Worm (Caenorhabditis elegans) whole organism, L1 larva: ENCODE results near the gene C04C11.1.
A peak's percentile ranks its signal among the peaks of the same experiment; 100 is the strongest.

Source experiments
- C04F5.9 ChIP-seq: sonication (generic microtip); optimal IDR thresholded peaks from 2 replicates; lab custom pipeline; 2016; ENCODE audit warnings: missing genetic modification characterization, missing compliant biosample characterization
- C16A3.4 ChIP-seq: fragments of 150-350 bp; optimal IDR thresholded peaks from 2 replicates; lab custom pipeline; 2014; ENCODE audit warnings: missing biosample characterization, missing genetic modification characterization
- aha-1 ChIP-seq: fragments of 150-350 bp; optimal IDR thresholded peaks from 2 replicates; lab custom pipeline; 2014; ENCODE audit warnings: missing biosample characterization, missing genetic modification characterization
- alr-1 ChIP-seq: fragments of 200-800 bp; sonication (Bioruptor generic); optimal IDR thresholded peaks from 2 replicates; lab custom pipeline; 2018; ENCODE audit warnings: borderline replicate concordance, mild to moderate bottlenecking, missing genetic modification characterization, missing compliant biosample characterization
- aly-2 ChIP-seq: fragments of 150-350 bp; optimal IDR thresholded peaks from 2 replicates; lab custom pipeline; 2014; ENCODE audit warnings: missing biosample characterization, missing genetic modification characterization
- ama-1 ChIP-seq: fragments of 150-350 bp; optimal IDR thresholded peaks from 2 replicates; lab custom pipeline; 2014
- ceh-8 ChIP-seq: fragments of 200-800 bp; sonication (Bioruptor generic); optimal IDR thresholded peaks from 2 replicates; lab custom pipeline; 2018; ENCODE audit warnings: mild to moderate bottlenecking, missing genetic modification characterization, moderate library complexity, missing compliant biosample characterization
- ceh-82 ChIP-seq, 3 experiments: fragments of 150-350 bp in 1 of 3; sonication (generic microtip) in 2 of 3; optimal IDR thresholded peaks; 2 replicates each; lab custom pipeline; 2014 to 2017; ENCODE audit warnings: missing biosample characterization in 3 of 3, missing genetic modification characterization in 3 of 3
- ceh-90 ChIP-seq: sonication (generic microtip); optimal IDR thresholded peaks from 2 replicates; lab custom pipeline; 2016; ENCODE audit warnings: missing genetic modification characterization, missing compliant biosample characterization
- efl-3 ChIP-seq: fragments of 200-800 bp; sonication (Bioruptor generic); optimal IDR thresholded peaks from 2 replicates; lab custom pipeline; 2018; ENCODE audit warnings: mild to moderate bottlenecking, missing genetic modification characterization, missing compliant biosample characterization
- elt-2 ChIP-seq: sonication (generic microtip); optimal IDR thresholded peaks from 2 replicates; lab custom pipeline; 2016; ENCODE audit warnings: missing genetic modification characterization, mild to moderate bottlenecking, inconsistent platforms, missing compliant biosample characterization, missing genetic modification reagents
- elt-3 ChIP-seq, 6 experiments: fragments of 150-350 bp in 1 of 6; sonication (generic microtip); optimal IDR thresholded peaks; 2 replicates each; lab custom pipeline; 2017 to 2018; ENCODE audit warnings: missing biosample characterization in 6 of 6, missing genetic modification characterization in 6 of 6, inconsistent platforms in 1 of 6
- ets-5 ChIP-seq: fragments of 200-800 bp; sonication (Bioruptor generic); IDR thresholded peaks from 2 replicates; pipeline ENCODE4 v1.3.6; 2022; ENCODE audit warnings: missing genetic modification characterization, missing compliant biosample characterization
- fkh-4 ChIP-seq: sonication (generic microtip); optimal IDR thresholded peaks from 2 replicates; lab custom pipeline; 2016; ENCODE audit warnings: missing compliant biosample characterization, missing genetic modification characterization, borderline replicate concordance
- fos-1 ChIP-seq: fragments of 150-350 bp; optimal IDR thresholded peaks from 2 replicates; lab custom pipeline; 2014; ENCODE audit warnings: missing biosample characterization, missing genetic modification characterization
- grh-1 ChIP-seq: fragments of 200-800 bp; sonication (Bioruptor generic); IDR thresholded peaks from 2 replicates; pipeline ENCODE4 v1.3.6; 2022; ENCODE audit warnings: missing genetic modification reagents, missing genetic modification characterization, missing compliant biosample characterization
- hlh-17 ChIP-seq: fragments of 200-800 bp; sonication (Bioruptor generic); optimal IDR thresholded peaks from 2 replicates; lab custom pipeline; 2018; ENCODE audit warnings: missing genetic modification characterization, mild to moderate bottlenecking, missing compliant biosample characterization, moderate library complexity, borderline replicate concordance
- hlh-4 ChIP-seq: sonication (generic microtip); optimal IDR thresholded peaks from 2 replicates; lab custom pipeline; 2016; ENCODE audit warnings: mild to moderate bottlenecking, missing genetic modification characterization, missing compliant biosample characterization
- hpl-2 ChIP-seq: fragments of 150-350 bp; optimal IDR thresholded peaks from 2 replicates; lab custom pipeline; 2014; ENCODE audit warnings: missing biosample characterization, missing genetic modification reagents, missing genetic modification characterization
- lin-14 ChIP-seq: fragments of 200-800 bp; sonication (Bioruptor generic); optimal IDR thresholded peaks from 2 replicates; lab custom pipeline; 2018; ENCODE audit warnings: mild to moderate bottlenecking, missing genetic modification characterization, moderate library complexity, missing compliant biosample characterization
- lin-15B ChIP-seq: fragments of 150-350 bp; sonication (generic microtip); optimal IDR thresholded peaks from 3 replicates; lab custom pipeline; 2014; ENCODE audit warnings: missing biosample characterization, missing genetic modification characterization
- lsy-2 ChIP-seq, 2 experiments: fragments of 150-350 bp; optimal IDR thresholded peaks; 2 replicates each; lab custom pipeline; 2014; ENCODE audit warnings: missing biosample characterization in 2 of 2, missing genetic modification characterization in 2 of 2
- mab-9 ChIP-seq: fragments of 200-800 bp; sonication (Bioruptor generic); IDR thresholded peaks from 2 replicates; pipeline ENCODE4 v1.3.6; 2022; ENCODE audit warnings: missing genetic modification reagents, missing genetic modification characterization, missing compliant biosample characterization
- mep-1 ChIP-seq: fragments of 150-350 bp; optimal IDR thresholded peaks from 2 replicates; lab custom pipeline; 2014; ENCODE audit warnings: missing biosample characterization, missing genetic modification characterization
- nhr-19 ChIP-seq: fragments of 200-800 bp; sonication (Bioruptor generic); conservative IDR thresholded peaks from 2 replicates; pipeline ENCODE4 v1.3.6; 2022; ENCODE audit warnings: missing genetic modification characterization, missing compliant biosample characterization
- pag-3 ChIP-seq: sonication (generic microtip); optimal IDR thresholded peaks from 2 replicates; lab custom pipeline; 2017; ENCODE audit warnings: missing genetic modification characterization, mild to moderate bottlenecking, missing compliant biosample characterization, antibody characterized with exemption, borderline replicate concordance; ENCODE audit not compliant: insufficient read depth
- rnt-1 ChIP-seq: sonication (generic microtip); optimal IDR thresholded peaks from 2 replicates; lab custom pipeline; 2016; ENCODE audit warnings: mild to moderate bottlenecking, missing genetic modification characterization, moderate library complexity, missing compliant biosample characterization
- skn-1 ChIP-seq: fragments of 150-350 bp; optimal IDR thresholded peaks from 2 replicates; lab custom pipeline; 2014; ENCODE audit warnings: missing biosample characterization, missing genetic modification characterization
- snu-23 ChIP-seq: sonication (generic microtip); optimal IDR thresholded peaks from 2 replicates; lab custom pipeline; 2016; ENCODE audit warnings: missing genetic modification characterization, missing compliant biosample characterization
- sox-4 ChIP-seq: sonication (generic microtip); optimal IDR thresholded peaks from 2 replicates; lab custom pipeline; 2016; ENCODE audit warnings: missing genetic modification characterization, missing compliant biosample characterization
- sptf-1 ChIP-seq: fragments of 150-350 bp; optimal IDR thresholded peaks from 2 replicates; lab custom pipeline; 2014; ENCODE audit warnings: missing biosample characterization, missing genetic modification characterization
- sup-37 ChIP-seq: fragments of 200-800 bp; sonication (Bioruptor generic); optimal IDR thresholded peaks from 2 replicates; lab custom pipeline; 2018; ENCODE audit warnings: mild to moderate bottlenecking, missing genetic modification characterization, missing compliant biosample characterization
- tbx-2 ChIP-seq: sonication (generic microtip); optimal IDR thresholded peaks from 2 replicates; lab custom pipeline; 2016; ENCODE audit warnings: missing genetic modification characterization, missing compliant biosample characterization
- unc-130 ChIP-seq: fragments of 150-350 bp; optimal IDR thresholded peaks from 2 replicates; lab custom pipeline; 2017; ENCODE audit warnings: missing biosample characterization, missing genetic modification characterization, inconsistent platforms
- unc-30 ChIP-seq: sonication (generic microtip); optimal IDR thresholded peaks from 2 replicates; lab custom pipeline; 2017; ENCODE audit warnings: missing biosample characterization, missing genetic modification characterization
- unc-98 ChIP-seq: fragments of 200-800 bp; sonication (Bioruptor generic); IDR thresholded peaks from 2 replicates; pipeline ENCODE4 v1.3.6; 2022; ENCODE audit warnings: missing genetic modification characterization, missing compliant biosample characterization
- vab-15 ChIP-seq: sonication (generic microtip); optimal IDR thresholded peaks from 2 replicates; lab custom pipeline; 2017; ENCODE audit warnings: missing genotype, mild to moderate bottlenecking, missing genetic modification characterization, missing compliant biosample characterization
- zip-4 ChIP-seq: fragments of 200-800 bp; sonication (Bioruptor generic); optimal IDR thresholded peaks from 2 replicates; lab custom pipeline; 2018; ENCODE audit warnings: mild to moderate bottlenecking, missing genetic modification characterization, moderate library complexity, missing compliant biosample characterization
- ztf-11 ChIP-seq, 2 experiments: sonication (generic microtip); optimal IDR thresholded peaks; 2 replicates each; lab custom pipeline; 2016 to 2017; ENCODE audit warnings: missing genetic modification characterization in 2 of 2, missing biosample characterization in 1 of 2, missing compliant biosample characterization in 1 of 2

Gene C04C11.1

ce11 chrX:13977439-13978118, 42.8 kb upstream of the C04C11.1 start, which contains the start of gene F48F7.6 (continued):
- TF ChIP-seq mab-9 (GFP tag; lab: Robert Waterston, UW) = no peak
- TF ChIP-seq unc-98 (GFP tag; lab: Robert Waterston, UW) = no peak
- no peak for TF ChIP-seq elt-2 (tag; lab: Kevin White, UChicago)
- no peak for TF ChIP-seq fkh-4 (tag; lab: Kevin White, UChicago)
- TF ChIP-seq unc-30 (tag; lab: Kevin White, UChicago) = no peak
- TF ChIP-seq C04F5.9 (tag; lab: Kevin White, UChicago) = no peak
- no peak for TF ChIP-seq hpl-2 (GFP tag; lab: Kevin White, UChicago)
- no peak for TF ChIP-seq sptf-1 (tag; lab: Kevin White, UChicago)
- peak; percentile 59 for TF ChIP-seq snu-23 (GFP tag; lab: Kevin White, UChicago)
- no peak for TF ChIP-seq sox-4 (tag; lab: Kevin White, UChicago)
- TF ChIP-seq aha-1 (tag; lab: Kevin White, UChicago) = no peak
- peak; percentile 39 for TF ChIP-seq mep-1 (tag; lab: Kevin White, UChicago)
- peak in 1 of 2 experiments; percentile 62 for TF ChIP-seq lsy-2 (tag; optimal IDR thresholded peaks at IDR 0.05; lab: Kevin White, UChicago)
- peak; percentile 46 for TF ChIP-seq tbx-2
- TF ChIP-seq alr-1 = no peak
- no peak for TF ChIP-seq sup-37
- TF ChIP-seq efl-3 (GFP tag; lab: Kevin White, UChicago) = no peak
- TF ChIP-seq nhr-19 (GFP tag; lab: Robert Waterston, UW) = peak; percentile 22; the same call in 1 of the 2 replicates
- no peak for TF ChIP-seq hlh-4 (tag; lab: Kevin White, UChicago)
- TF ChIP-seq ztf-11 (tag; optimal IDR thresholded peaks at IDR 0.05; lab: Kevin White, UChicago) = no peak
- TF ChIP-seq pag-3 (tag; lab: Kevin White, UChicago) = no peak
- TF ChIP-seq elt-3 (tag; optimal IDR thresholded peaks at IDR 0.05; lab: Kevin White, UChicago) = peak in 1 of 6 experiments; percentile 11
- no peak for TF ChIP-seq vab-15 (tag; lab: Kevin White, UChicago)
- TF ChIP-seq skn-1 (tag; lab: Kevin White, UChicago) = peak; percentile 38

ce11 chrX:13980417-13980816, 40.0 kb upstream of the C04C11.1 start, which contains the start of gene arrd-24:
TSS of gene arrd-24 (minus strand) at chrX:13980517.
- TF ChIP-seq elt-2 (tag; lab: Kevin White, UChicago) = peak; percentile 46

DNA sequence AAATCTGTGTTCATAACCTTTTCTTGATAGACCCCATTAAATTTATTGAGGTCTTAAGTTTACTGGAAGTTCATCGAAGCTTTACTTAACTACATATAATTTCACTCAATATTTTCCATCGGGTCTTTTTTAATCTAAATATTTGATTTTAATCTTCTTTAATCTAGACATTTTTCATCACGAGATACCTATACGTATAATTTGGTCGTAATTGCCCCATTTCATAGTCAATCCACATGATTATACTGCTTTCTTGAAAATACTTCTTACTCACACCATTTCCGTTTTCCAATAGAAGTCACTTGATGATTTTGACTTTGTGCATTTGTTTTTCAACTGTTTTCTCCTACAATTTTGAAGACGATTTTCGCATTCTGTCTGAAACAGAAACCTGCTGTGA, 34.1 kb upstream of the C04C11.1 start, which contains the start of gene irld-24:
TSS of gene irld-24 (plus strand) at position 301 of the 400 bp plus-strand sequence.
- TF ChIP-seq hlh-17 (no peak), zip-4 (GFP tag; lab: Kevin White, UChicago) (no peak), ama-1 (lab: Kevin White, UChicago) (no peak), ceh-90 (tag; lab: Kevin White, UChicago) (no peak), aly-2 (tag; lab: Kevin White, UChicago) (no peak), fkh-4 (tag; lab: Kevin White, UChicago) (no peak), C04F5.9 (tag; lab: Kevin White, UChicago) (no peak), nhr-19 (GFP tag; lab: Robert Waterston, UW) (no peak), unc-130 (tag; lab: Kevin White, UChicago) (no peak), grh-1 (GFP tag; lab: Robert Waterston, UW) (no peak), C16A3.4 (tag; lab: Kevin White, UChicago) (no peak), ets-5 (GFP tag; lab: Robert Waterston, UW) (no peak), ceh-8 (GFP tag; lab: Kevin White, UChicago) (no peak), ceh-82 (tag; optimal IDR thresholded peaks at IDR 0.05; lab: Kevin White, UChicago) (no peak), rnt-1 (tag; lab: Kevin White, UChicago) (no peak), lin-15B (tag; lab: Kevin White, UChicago) (no peak), lin-14 (GFP tag; lab: Kevin White, UChicago) (no peak), fos-1 (tag; lab: Kevin White, UChicago) (no peak), elt-3 (tag; optimal IDR thresholded peaks at IDR 0.05; lab: Kevin White, UChicago) (no peak)
